Fruit fly (Drosophila melanogaster) whole organism, prepupa: ENCODE results near the gene CG17078.

ENCODE experiments used
- CG11902 ChIP-seq: fragments of 200-800 bp; sonication (Bioruptor generic); optimal IDR thresholded peaks from 3 replicates; lab custom pipeline; 2016; ENCODE audit warnings: missing biosample characterization, missing genetic modification characterization
- CG32006 ChIP-seq: fragments of 200-800 bp; sonication (Bioruptor generic); optimal IDR thresholded peaks from 3 replicates; lab custom pipeline; 2017; ENCODE audit warnings: missing biosample characterization, mild to moderate bottlenecking, missing genetic modification characterization
- CG3919 ChIP-seq: fragments of 200-800 bp; sonication (Bioruptor generic); optimal IDR thresholded peaks from 3 replicates; lab custom pipeline; 2016; ENCODE audit warnings: missing biosample characterization, missing genetic modification characterization
- CG8319 ChIP-seq: fragments of 200-800 bp; sonication (Bioruptor generic); optimal IDR thresholded peaks from 3 replicates; lab custom pipeline; 2016; ENCODE audit warnings: missing biosample characterization, missing genetic modification characterization
- Sox102F ChIP-seq: fragments of 200-800 bp; sonication (Bioruptor generic); optimal IDR thresholded peaks from 2 replicates; lab custom pipeline; 2016; ENCODE audit warnings: missing biosample characterization, mild to moderate bottlenecking, missing genetic modification characterization
- svp ChIP-seq: fragments of 200-800 bp; sonication (Bioruptor generic); peaks from one replicate; lab custom pipeline; 2016; ENCODE audit warnings: missing biosample characterization, missing genetic modification characterization

DNA sequence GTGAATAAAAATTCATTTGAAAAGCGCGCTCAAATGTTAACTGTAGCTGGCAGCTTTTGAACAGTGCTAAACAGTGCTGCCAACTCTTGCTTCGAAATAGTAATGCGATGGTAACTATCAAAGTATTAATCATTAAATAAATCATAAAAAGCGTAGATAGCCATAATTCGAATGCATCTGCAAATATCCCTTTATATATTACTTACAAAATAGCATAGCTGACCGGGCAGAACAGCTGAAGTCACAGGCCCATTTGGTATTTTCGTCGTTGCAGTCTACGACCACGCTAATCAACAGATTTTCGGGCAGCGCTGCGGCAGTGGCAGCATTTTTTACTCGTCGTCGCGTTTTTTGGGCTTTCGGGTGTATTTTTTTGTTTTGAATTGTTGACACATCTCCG is 27.6 kb upstream of the CG17078 start, which contains the start of gene Plc21C:
- TF ChIP-seq svp (GFP tag; lab: Kevin White, UChicago), result peak; percentile 76
- no peak for TF ChIP-seq CG32006 (GFP tag; lab: Kevin White, UChicago)
- TF ChIP-seq CG3919, result peak; percentile 37
- no peak for TF ChIP-seq CG8319 (GFP tag; lab: Kevin White, UChicago)
- peak; percentile 33 for TF ChIP-seq Sox102F (GFP tag; lab: Kevin White, UChicago)
- TF ChIP-seq CG11902 (GFP tag; lab: Kevin White, UChicago), result peak; percentile 2
